Fruit fly (Drosophila melanogaster) whole organism, embryonic: ENCODE measurements around the gene CG4645.
A peak's percentile ranks its signal among the peaks of the same experiment; 100 is the strongest.

ENCODE experiments used
- CG10209 ChIP-seq: fragments of 200-800 bp; sonication (Bioruptor generic); optimal IDR thresholded peaks from 3 replicates; lab custom pipeline; 2017; ENCODE audit warnings: missing biosample characterization, mild to moderate bottlenecking, missing genetic modification characterization, missing genetic modification reagents
- CG10274 ChIP-seq: fragments of 200-800 bp; sonication (Bioruptor generic); optimal IDR thresholded peaks from 3 replicates; lab custom pipeline; 2017; ENCODE audit warnings: missing biosample characterization, mild to moderate bottlenecking, missing genetic modification characterization
- CG11695 ChIP-seq: fragments of 200-800 bp; sonication (Bioruptor generic); IDR thresholded peaks from 3 replicates; pipeline ENCODE4 v1.3.6; 2022; ENCODE audit warnings: missing biosample characterization, missing genetic modification characterization
- CG12659 ChIP-seq: fragments of 200-800 bp; sonication (Bioruptor generic); optimal IDR thresholded peaks from 3 replicates; lab custom pipeline; 2017; ENCODE audit warnings: mild to moderate bottlenecking, missing biosample characterization, missing genetic modification reagents, missing genetic modification characterization
- CG12744 ChIP-seq: fragments of 200-800 bp; sonication (Bioruptor generic); optimal IDR thresholded peaks from 2 replicates; lab custom pipeline; 2016; ENCODE audit warnings: missing biosample characterization, missing genetic modification characterization
- CG12942 ChIP-seq: fragments of 200-800 bp; sonication (Bioruptor generic); optimal IDR thresholded peaks from 3 replicates; lab custom pipeline; 2016; ENCODE audit warnings: missing biosample characterization, missing genetic modification characterization
- CG13424 ChIP-seq: fragments of 200-800 bp; sonication (Bioruptor generic); optimal IDR thresholded peaks from 2 replicates; lab custom pipeline; 2019; ENCODE audit warnings: missing biosample characterization, mild to moderate bottlenecking, missing genetic modification characterization, moderate library complexity
- CG13894 ChIP-seq: fragments of 200-800 bp; sonication (Bioruptor generic); optimal IDR thresholded peaks from 3 replicates; lab custom pipeline; 2018; ENCODE audit warnings: missing biosample characterization, mild to moderate bottlenecking, missing genetic modification characterization, moderate library complexity
- CG14710 ChIP-seq: fragments of 200-800 bp; sonication (Bioruptor generic); optimal IDR thresholded peaks from 3 replicates; lab custom pipeline; 2019; ENCODE audit warnings: missing biosample characterization, mild to moderate bottlenecking, missing genetic modification characterization, moderate library complexity
- CG15011 ChIP-seq: fragments of 200-800 bp; sonication (Bioruptor generic); optimal IDR thresholded peaks from 3 replicates; lab custom pipeline; 2018; ENCODE audit warnings: missing biosample characterization, mild to moderate bottlenecking, missing genetic modification characterization
- CG16779 ChIP-seq: fragments of 200-800 bp; sonication (Bioruptor generic); IDR thresholded peaks from 2 replicates; pipeline ENCODE4 v1.3.6; 2022; ENCODE audit warnings: missing biosample characterization, missing genetic modification characterization
- CG16863 ChIP-seq: fragments of 200-800 bp; sonication (Bioruptor generic); optimal IDR thresholded peaks from 3 replicates; lab custom pipeline; 2016; ENCODE audit warnings: missing biosample characterization, missing genetic modification characterization
- CG18262 ChIP-seq: fragments of 200-800 bp; optimal IDR thresholded peaks from 3 replicates; lab custom pipeline; 2019; ENCODE audit warnings: missing biosample characterization, mild to moderate bottlenecking, missing genetic modification characterization, moderate library complexity
- CG18619 ChIP-seq: fragments of 200-800 bp; sonication (Bioruptor generic); optimal IDR thresholded peaks from 3 replicates; lab custom pipeline; 2017; ENCODE audit warnings: missing biosample characterization, mild to moderate bottlenecking, missing genetic modification characterization
- CG31441 ChIP-seq: fragments of 200-800 bp; sonication (Bioruptor generic); IDR thresholded peaks from 2 replicates; pipeline ENCODE4 v1.3.6; 2022; ENCODE audit warnings: missing biosample characterization, missing genetic modification characterization
- CG42726 ChIP-seq: fragments of 200-800 bp; sonication (Bioruptor generic); IDR thresholded peaks from 2 replicates; pipeline ENCODE4 v1.3.6; 2022; ENCODE audit warnings: missing biosample characterization, missing genetic modification characterization; ENCODE audit not compliant: partially characterized antibody
- CG4328 ChIP-seq: fragments of 200-800 bp; sonication (Bioruptor generic); optimal IDR thresholded peaks from 3 replicates; lab custom pipeline; 2017; ENCODE audit warnings: missing biosample characterization, missing genetic modification reagents, missing genetic modification characterization
- CG5953 ChIP-seq: fragments of 200-800 bp; sonication (Bioruptor generic); IDR thresholded peaks from 2 replicates; pipeline ENCODE4 v1.3.6; 2022; ENCODE audit warnings: missing biosample characterization, missing genetic modification characterization
- CG7357 ChIP-seq: fragments of 200-800 bp; sonication (Bioruptor generic); IDR thresholded peaks from 3 replicates; pipeline ENCODE4 v1.3.6; 2022; ENCODE audit warnings: missing biosample characterization, missing genetic modification characterization
- CG7928 ChIP-seq: fragments of 200-800 bp; sonication (Bioruptor generic); optimal IDR thresholded peaks from 2 replicates; lab custom pipeline; 2017; ENCODE audit warnings: missing biosample characterization, mild to moderate bottlenecking, missing genetic modification characterization
- CG7963 ChIP-seq: fragments of 200-800 bp; sonication (Bioruptor generic); IDR thresholded peaks from 3 replicates; pipeline ENCODE4 v1.3.6; 2022; ENCODE audit warnings: missing biosample characterization, missing genetic modification characterization; ENCODE audit not compliant: partially characterized antibody
- CG9609 ChIP-seq: fragments of 200-800 bp; sonication (Bioruptor generic); optimal IDR thresholded peaks from 3 replicates; lab custom pipeline; 2016; ENCODE audit warnings: missing biosample characterization, missing genetic modification characterization
- D19A ChIP-seq: fragments of 200-800 bp; optimal IDR thresholded peaks from 3 replicates; lab custom pipeline; 2019; ENCODE audit warnings: missing biosample characterization, mild to moderate bottlenecking, missing genetic modification characterization, moderate library complexity
- Drgx ChIP-seq: fragments of 200-800 bp; sonication (Bioruptor generic); IDR thresholded peaks from 2 replicates; pipeline ENCODE4 v1.3.6; 2022; ENCODE audit warnings: missing biosample characterization, missing genetic modification characterization
- E2f2 ChIP-seq: fragments of 200-800 bp; sonication (Bioruptor generic); IDR thresholded peaks from 2 replicates; pipeline ENCODE4 v1.3.6; 2022; ENCODE audit warnings: missing biosample characterization, missing genetic modification characterization
- Ets97D ChIP-seq: fragments of 200-800 bp; sonication (Bioruptor generic); optimal IDR thresholded peaks from 3 replicates; lab custom pipeline; 2016; ENCODE audit warnings: missing biosample characterization, missing genetic modification characterization
- Fer3 ChIP-seq: fragments of 200-800 bp; sonication (Bioruptor generic); optimal IDR thresholded peaks from 2 replicates; lab custom pipeline; 2018; ENCODE audit warnings: missing biosample characterization, mild to moderate bottlenecking, missing genetic modification characterization, moderate library complexity
- HmgZ ChIP-seq: fragments of 200-800 bp; sonication (Bioruptor generic); optimal IDR thresholded peaks from 2 replicates; lab custom pipeline; 2018; ENCODE audit warnings: missing biosample characterization, mild to moderate bottlenecking, missing genetic modification characterization
- Hmr ChIP-seq: fragments of 200-800 bp; sonication (Bioruptor generic); optimal IDR thresholded peaks from 3 replicates; lab custom pipeline; 2017; ENCODE audit warnings: mild to moderate bottlenecking, missing biosample characterization, missing genetic modification reagents, missing genetic modification characterization
- Hr39 ChIP-seq: fragments of >200 bp; optimal IDR thresholded peaks from 2 replicates; lab custom pipeline; 2017
- Hsf ChIP-seq: fragments of 200-800 bp; sonication (Bioruptor generic); optimal IDR thresholded peaks from 3 replicates; lab custom pipeline; 2016; ENCODE audit warnings: missing biosample characterization, missing genetic modification characterization
- Mrtf ChIP-seq: fragments of 200-800 bp; sonication (Bioruptor generic); IDR thresholded peaks from 3 replicates; pipeline ENCODE4 v1.3.6; 2022; ENCODE audit warnings: missing biosample characterization, missing genetic modification characterization
- Rx ChIP-seq: fragments of 200-800 bp; sonication (Bioruptor generic); IDR thresholded peaks from 2 replicates; pipeline ENCODE4 v1.3.6; 2022; ENCODE audit warnings: missing biosample characterization, missing genetic modification characterization
- Sry-δ ChIP-seq: fragments of 200-800 bp; sonication (Bioruptor generic); optimal IDR thresholded peaks from 2 replicates; lab custom pipeline; 2016; ENCODE audit warnings: missing biosample characterization, missing genetic modification characterization
- ap ChIP-seq: fragments of 200-800 bp; sonication (Bioruptor generic); IDR thresholded peaks from 2 replicates; pipeline ENCODE4 v1.3.6; 2022; ENCODE audit warnings: missing biosample characterization, missing genetic modification characterization
- caup ChIP-seq: fragments of 200-800 bp; sonication (Bioruptor generic); optimal IDR thresholded peaks from 3 replicates; lab custom pipeline; 2017; ENCODE audit warnings: missing biosample characterization, mild to moderate bottlenecking, missing genetic modification characterization, moderate library complexity; ENCODE audit not compliant: severe bottlenecking
- chinmo ChIP-seq: fragments of 200-800 bp; sonication (Bioruptor generic); IDR thresholded peaks from 4 replicates; pipeline ENCODE4 v1.3.6; 2022; ENCODE audit warnings: missing biosample characterization, missing genetic modification characterization; ENCODE audit not compliant: partially characterized antibody
- chn ChIP-seq: fragments of 200-800 bp; sonication (Bioruptor generic); optimal IDR thresholded peaks from 2 replicates; lab custom pipeline; 2016; ENCODE audit warnings: missing biosample characterization, missing genetic modification characterization
- dmrt99B ChIP-seq: fragments of 200-800 bp; sonication (Bioruptor generic); optimal IDR thresholded peaks from 2 replicates; lab custom pipeline; 2018; ENCODE audit warnings: missing biosample characterization, mild to moderate bottlenecking, missing genetic modification characterization, moderate library complexity
- gfzf ChIP-seq: fragments of 200-800 bp; sonication (Bioruptor generic); optimal IDR thresholded peaks from 2 replicates; lab custom pipeline; 2016; ENCODE audit warnings: missing biosample characterization, mild to moderate bottlenecking, missing genetic modification characterization, moderate library complexity
- gt ChIP-seq: fragments of 200-800 bp; sonication (Bioruptor generic); IDR thresholded peaks from 2 replicates; pipeline ENCODE4 v1.3.6; 2022; ENCODE audit warnings: missing biosample characterization, missing genetic modification characterization
- ham ChIP-seq: fragments of 200-800 bp; sonication (Bioruptor generic); IDR thresholded peaks from 2 replicates; pipeline ENCODE4 v1.3.6; 2022; ENCODE audit warnings: missing biosample characterization, missing genetic modification characterization
- mld ChIP-seq: fragments of 200-800 bp; sonication (Bioruptor generic); IDR thresholded peaks from 3 replicates; pipeline ENCODE4 v1.3.6; 2022; ENCODE audit warnings: missing biosample characterization, missing genetic modification characterization; ENCODE audit not compliant: partially characterized antibody
- nau ChIP-seq: fragments of 200-800 bp; sonication (Bioruptor generic); optimal IDR thresholded peaks from 3 replicates; lab custom pipeline; 2017; ENCODE audit warnings: missing biosample characterization, mild to moderate bottlenecking, missing genetic modification characterization, missing genetic modification reagents
- nerfin-2 ChIP-seq: fragments of 200-800 bp; sonication (Bioruptor generic); IDR thresholded peaks from 2 replicates; pipeline ENCODE4 v1.3.6; 2022; ENCODE audit warnings: missing biosample characterization, missing genetic modification characterization; ENCODE audit not compliant: partially characterized antibody
- phol ChIP-seq: fragments of 200-800 bp; sonication (Bioruptor generic); optimal IDR thresholded peaks from 3 replicates; lab custom pipeline; 2018; ENCODE audit warnings: missing biosample characterization, mild to moderate bottlenecking, missing genetic modification characterization, moderate library complexity
- prd ChIP-seq, 3 experiments: fragments of >200 bp in 2 of 3; fragments of 200-800 bp in 1 of 3; sonication (Bioruptor generic) in 1 of 3; optimal IDR thresholded peaks in 2 of 3; IDR thresholded peaks in 1 of 3; 2 replicates in 2 of 3; 3 replicates in 1 of 3; pipeline versions ENCODE4 v1.3.6 to Lab custom; 2017 to 2022; ENCODE audit warnings: missing biosample characterization in 1 of 3, missing genetic modification characterization in 1 of 3
- ro ChIP-seq: fragments of 200-800 bp; sonication (Bioruptor generic); IDR thresholded peaks from 2 replicates; pipeline ENCODE4 v1.3.6; 2022; ENCODE audit warnings: missing biosample characterization, missing genetic modification characterization
- tio ChIP-seq: fragments of 200-800 bp; sonication (Bioruptor generic); optimal IDR thresholded peaks from 2 replicates; lab custom pipeline; 2017; ENCODE audit warnings: missing biosample characterization, missing genetic modification characterization, inconsistent platforms
- wor ChIP-seq: fragments of 200-800 bp; sonication (Bioruptor generic); IDR thresholded peaks from 2 replicates; pipeline ENCODE4 v1.3.6; 2022; ENCODE audit warnings: missing biosample characterization, missing genetic modification characterization
- z ChIP-seq: fragments of 200-800 bp; sonication (Bioruptor generic); IDR thresholded peaks from 3 replicates; pipeline ENCODE4 v1.3.6; 2022; ENCODE audit warnings: missing biosample characterization, missing genetic modification characterization

The CG4645 gene

dm6 chrX:12869850-12870249 is 39.9 kb upstream of the CG4645 start (continued):
- no peak for TF ChIP-seq z (GFP tag; lab: Robert Waterston, UW)
- TF ChIP-seq HmgZ (tag; lab: Kevin White, UChicago): no peak
- peak; percentile 8 for TF ChIP-seq CG12659 (GFP tag; lab: Kevin White, UChicago)
- TF ChIP-seq Drgx (GFP tag; lab: Robert Waterston, UW): no peak
- TF ChIP-seq CG15011: no peak
- TF ChIP-seq Hmr (GFP tag; lab: Kevin White, UChicago): peak; percentile 29
- no peak for TF ChIP-seq gfzf (GFP tag; lab: Kevin White, UChicago)
- TF ChIP-seq phol (tag; lab: Kevin White, UChicago): no peak
- TF ChIP-seq caup (GFP tag; lab: Kevin White, UChicago): no peak
- no peak for TF ChIP-seq CG5953 (GFP tag; lab: Robert Waterston, UW)
- no peak for TF ChIP-seq Ets97D (GFP tag; lab: Kevin White, UChicago)
- no peak for TF ChIP-seq Mrtf (GFP tag; lab: Robert Waterston, UW)
- no peak for TF ChIP-seq CG7963 (GFP tag; lab: Robert Waterston, UW)
- TF ChIP-seq CG13894 (tag; lab: Kevin White, UChicago): peak; percentile 13
- TF ChIP-seq wor (GFP tag; lab: Robert Waterston, UW): no peak
- no peak for TF ChIP-seq CG16863
- TF ChIP-seq Rx: no peak
- no peak for TF ChIP-seq gt (GFP tag; lab: Robert Waterston, UW)
- TF ChIP-seq CG14710: no peak
- no peak for TF ChIP-seq CG12942
- TF ChIP-seq ham: no peak
- no peak for TF ChIP-seq CG4328 (GFP tag; lab: Kevin White, UChicago)
- no peak for TF ChIP-seq CG10209 (GFP tag; lab: Kevin White, UChicago)
- TF ChIP-seq CG31441: 0 out of 2 replicates have a peak, but pooled peaks have one; percentile 17
- no peak for TF ChIP-seq CG10274
- no peak for TF ChIP-seq Sry-δ
- TF ChIP-seq CG11695 (GFP tag; lab: Robert Waterston, UW): no peak
- peak; percentile 53 for TF ChIP-seq dmrt99B (tag; lab: Kevin White, UChicago)
- no peak for TF ChIP-seq Hsf (GFP tag; lab: Kevin White, UChicago)
- no peak for TF ChIP-seq CG12744 (GFP tag; lab: Kevin White, UChicago)
- peak; percentile 1 for TF ChIP-seq CG18262 (tag; lab: Kevin White, UChicago)
- TF ChIP-seq nerfin-2 (GFP tag; lab: Robert Waterston, UW): no peak
- TF ChIP-seq CG18619: no peak
- no peak for TF ChIP-seq ro (GFP tag; lab: Robert Waterston, UW)
- TF ChIP-seq CG7357 (GFP tag; lab: Robert Waterston, UW): no peak
- no peak for TF ChIP-seq nau (GFP tag; lab: Kevin White, UChicago)
- TF ChIP-seq mld: no peak
- no peak for TF ChIP-seq CG7928 (GFP tag; lab: Kevin White, UChicago)
- no peak for TF ChIP-seq tio
- no peak for TF ChIP-seq CG42726 (GFP tag; lab: Robert Waterston, UW)
- TF ChIP-seq CG9609 (GFP tag; lab: Kevin White, UChicago): no peak
- TF ChIP-seq chn (GFP tag; lab: Kevin White, UChicago): no peak
- no peak for TF ChIP-seq E2f2
- peak; percentile 19 for TF ChIP-seq Fer3 (tag; lab: Kevin White, UChicago)
- no peak for TF ChIP-seq chinmo (GFP tag; lab: Robert Waterston, UW)
- TF ChIP-seq CG16779 (GFP tag; lab: Robert Waterston, UW): no peak
- TF ChIP-seq Hr39 (lab: Kevin White, UChicago): no peak
- peak; percentile 83 for TF ChIP-seq D19A (tag; lab: Kevin White, UChicago)
- TF ChIP-seq prd (optimal IDR thresholded peaks at IDR 0.05; lab: Kevin White, UChicago): no peak
- no peak for TF ChIP-seq prd (GFP tag; IDR thresholded peaks at IDR 0.05; lab: Robert Waterston, UW)
- peak; percentile 31 for TF ChIP-seq CG13424 (tag; lab: Kevin White, UChicago)
- TF ChIP-seq ap (GFP tag; lab: Robert Waterston, UW): no peak
